Worm (Caenorhabditis elegans) whole organism, L1 larva: ENCODE measurements around the gene npp-23.
A peak's percentile ranks its signal among the peaks of the same experiment; 100 is the strongest.

Experiments used
- C16A3.4 ChIP-seq: fragments of 150-350 bp; optimal IDR thresholded peaks from 2 replicates; lab custom pipeline; 2014; ENCODE audit warnings: missing biosample characterization, missing genetic modification characterization
- C34B4.2 ChIP-seq: sonication (generic microtip); optimal IDR thresholded peaks from 2 replicates; lab custom pipeline; 2017; ENCODE audit warnings: mild to moderate bottlenecking, missing genetic modification characterization, missing compliant biosample characterization
- Y116A8C.19 ChIP-seq: sonication (generic microtip); optimal IDR thresholded peaks from 2 replicates; lab custom pipeline; 2016; ENCODE audit warnings: missing compliant biosample characterization, missing genetic modification characterization, borderline replicate concordance
- blmp-1 ChIP-seq: fragments of 150-350 bp; optimal IDR thresholded peaks from 2 replicates; lab custom pipeline; 2014; ENCODE audit warnings: missing biosample characterization, missing genetic modification characterization
- ceh-82 ChIP-seq, 3 experiments: fragments of 150-350 bp in 1 of 3; sonication (generic microtip) in 2 of 3; optimal IDR thresholded peaks; 2 replicates each; lab custom pipeline; 2014 to 2017; ENCODE audit warnings: missing biosample characterization in 3 of 3, missing genetic modification characterization in 3 of 3
- dpl-1 ChIP-seq, 3 experiments: fragments of 150-350 bp in 2 of 3; sonication (generic microtip) in 1 of 3; optimal IDR thresholded peaks; 2 replicates each; lab custom pipeline; 2014 to 2017; ENCODE audit warnings: missing biosample characterization in 3 of 3, missing genetic modification characterization in 3 of 3, missing genetic modification reagents in 3 of 3
- dsc-1 ChIP-seq: sonication (generic microtip); optimal IDR thresholded peaks from 2 replicates; lab custom pipeline; 2016; ENCODE audit warnings: mild to moderate bottlenecking, missing genetic modification characterization, missing compliant biosample characterization
- efl-1 ChIP-seq, 4 experiments: fragments of 150-350 bp; optimal IDR thresholded peaks in 3 of 4; peaks in 1 of 4; 1 replicate in 1 of 4; 2 replicates in 3 of 4; lab custom pipeline; 2014; ENCODE audit warnings: missing biosample characterization in 2 of 4, missing genetic modification characterization in 2 of 4, missing genetic modification reagents in 2 of 4
- efl-3 ChIP-seq: fragments of 200-800 bp; sonication (Bioruptor generic); optimal IDR thresholded peaks from 2 replicates; lab custom pipeline; 2018; ENCODE audit warnings: mild to moderate bottlenecking, missing genetic modification characterization, missing compliant biosample characterization
- egl-27 ChIP-seq, 2 experiments: fragments of 150-350 bp in 1 of 2; sonication (generic microtip); optimal IDR thresholded peaks; 3 replicates each; lab custom pipeline; 2017 to 2018; ENCODE audit warnings: missing biosample characterization in 2 of 2, missing genetic modification characterization in 2 of 2, missing genetic modification reagents in 2 of 2
- elt-2 ChIP-seq: sonication (generic microtip); optimal IDR thresholded peaks from 2 replicates; lab custom pipeline; 2016; ENCODE audit warnings: missing genetic modification characterization, mild to moderate bottlenecking, inconsistent platforms, missing compliant biosample characterization, missing genetic modification reagents
- elt-3 ChIP-seq, 6 experiments: fragments of 150-350 bp in 1 of 6; sonication (generic microtip); optimal IDR thresholded peaks; 2 replicates each; lab custom pipeline; 2017 to 2018; ENCODE audit warnings: missing biosample characterization in 6 of 6, missing genetic modification characterization in 6 of 6, inconsistent platforms in 1 of 6
- fkh-4 ChIP-seq: sonication (generic microtip); optimal IDR thresholded peaks from 2 replicates; lab custom pipeline; 2016; ENCODE audit warnings: missing compliant biosample characterization, missing genetic modification characterization, borderline replicate concordance
- grh-1 ChIP-seq: fragments of 200-800 bp; sonication (Bioruptor generic); IDR thresholded peaks from 2 replicates; pipeline ENCODE4 v1.3.6; 2022; ENCODE audit warnings: missing genetic modification reagents, missing genetic modification characterization, missing compliant biosample characterization
- hlh-17 ChIP-seq: fragments of 200-800 bp; sonication (Bioruptor generic); optimal IDR thresholded peaks from 2 replicates; lab custom pipeline; 2018; ENCODE audit warnings: missing genetic modification characterization, mild to moderate bottlenecking, missing compliant biosample characterization, moderate library complexity, borderline replicate concordance
- hpl-2 ChIP-seq: fragments of 150-350 bp; optimal IDR thresholded peaks from 2 replicates; lab custom pipeline; 2014; ENCODE audit warnings: missing biosample characterization, missing genetic modification reagents, missing genetic modification characterization
- jun-1 ChIP-seq: fragments of 150-350 bp; optimal IDR thresholded peaks from 2 replicates; lab custom pipeline; 2014; ENCODE audit warnings: missing biosample characterization, missing genetic modification reagents, missing genetic modification characterization
- lin-13 ChIP-seq: fragments of 150-350 bp; optimal IDR thresholded peaks from 2 replicates; lab custom pipeline; 2014; ENCODE audit warnings: missing biosample characterization, missing genetic modification reagents, missing genetic modification characterization
- lin-14 ChIP-seq: fragments of 200-800 bp; sonication (Bioruptor generic); optimal IDR thresholded peaks from 2 replicates; lab custom pipeline; 2018; ENCODE audit warnings: mild to moderate bottlenecking, missing genetic modification characterization, moderate library complexity, missing compliant biosample characterization
- lin-35 ChIP-seq, 2 experiments: fragments of 150-350 bp; optimal IDR thresholded peaks; 2 replicates each; lab custom pipeline; 2014; ENCODE audit warnings: missing biosample characterization in 2 of 2, missing genetic modification characterization in 2 of 2, missing genetic modification reagents in 2 of 2
- lir-3 ChIP-seq: sonication (generic microtip); optimal IDR thresholded peaks from 2 replicates; lab custom pipeline; 2016; ENCODE audit warnings: mild to moderate bottlenecking, missing genetic modification characterization, moderate library complexity, missing compliant biosample characterization; ENCODE audit not compliant: poor library complexity
- lsy-2 ChIP-seq, 2 experiments: fragments of 150-350 bp; optimal IDR thresholded peaks; 2 replicates each; lab custom pipeline; 2014; ENCODE audit warnings: missing biosample characterization in 2 of 2, missing genetic modification characterization in 2 of 2
- mab-9 ChIP-seq: fragments of 200-800 bp; sonication (Bioruptor generic); IDR thresholded peaks from 2 replicates; pipeline ENCODE4 v1.3.6; 2022; ENCODE audit warnings: missing genetic modification reagents, missing genetic modification characterization, missing compliant biosample characterization
- mdl-1 ChIP-seq, 2 experiments: fragments of 150-350 bp; optimal IDR thresholded peaks; 2 replicates each; lab custom pipeline; 2014 to 2017; ENCODE audit warnings: missing biosample characterization in 2 of 2, missing genetic modification characterization in 2 of 2, inconsistent platforms in 1 of 2
- mef-2 ChIP-seq: fragments of 150-350 bp; optimal IDR thresholded peaks from 2 replicates; lab custom pipeline; 2014; ENCODE audit warnings: missing biosample characterization, missing genetic modification characterization
- mep-1 ChIP-seq: fragments of 150-350 bp; optimal IDR thresholded peaks from 2 replicates; lab custom pipeline; 2014; ENCODE audit warnings: missing biosample characterization, missing genetic modification characterization
- nhr-11 ChIP-seq: fragments of 150-350 bp; optimal IDR thresholded peaks from 2 replicates; lab custom pipeline; 2014; ENCODE audit warnings: missing biosample characterization, missing genetic modification characterization
- nhr-12 ChIP-seq: sonication (generic microtip); optimal IDR thresholded peaks from 2 replicates; lab custom pipeline; 2017; ENCODE audit warnings: missing biosample characterization, missing genetic modification characterization
- nhr-19 ChIP-seq: fragments of 200-800 bp; sonication (Bioruptor generic); conservative IDR thresholded peaks from 2 replicates; pipeline ENCODE4 v1.3.6; 2022; ENCODE audit warnings: missing genetic modification characterization, missing compliant biosample characterization
- nhr-20 ChIP-seq: sonication (generic microtip); optimal IDR thresholded peaks from 2 replicates; lab custom pipeline; 2016; ENCODE audit warnings: mild to moderate bottlenecking, missing genetic modification characterization, missing compliant biosample characterization
- nhr-28 ChIP-seq: fragments of 150-350 bp; optimal IDR thresholded peaks from 2 replicates; lab custom pipeline; 2014; ENCODE audit warnings: missing biosample characterization, missing genetic modification characterization
- nhr-47 ChIP-seq: sonication (generic microtip); optimal IDR thresholded peaks from 2 replicates; lab custom pipeline; 2016; ENCODE audit warnings: mild to moderate bottlenecking, missing genetic modification characterization, moderate library complexity, missing compliant biosample characterization
- nhr-71 ChIP-seq: sonication (generic microtip); optimal IDR thresholded peaks from 2 replicates; lab custom pipeline; 2016; ENCODE audit warnings: mild to moderate bottlenecking, missing genetic modification characterization, moderate library complexity, missing compliant biosample characterization
- nhr-76 ChIP-seq: sonication (generic microtip); optimal IDR thresholded peaks from 2 replicates; lab custom pipeline; 2017; ENCODE audit warnings: missing biosample characterization, missing genetic modification characterization
- nhr-77 ChIP-seq: fragments of 150-350 bp; optimal IDR thresholded peaks from 2 replicates; lab custom pipeline; 2014; ENCODE audit warnings: missing biosample characterization, missing genetic modification characterization
- nhr-85 ChIP-seq: sonication (generic microtip); peaks from one replicate; lab custom pipeline; 2016; ENCODE audit warnings: missing genetic modification characterization, inconsistent platforms, missing compliant biosample characterization
- nhr-90 ChIP-seq: sonication (generic microtip); optimal IDR thresholded peaks from 2 replicates; lab custom pipeline; 2016; ENCODE audit warnings: mild to moderate bottlenecking, missing genetic modification characterization, missing compliant biosample characterization; ENCODE audit not compliant: poor library complexity
- pax-3 ChIP-seq: fragments of 200-800 bp; sonication (Bioruptor generic); optimal IDR thresholded peaks from 2 replicates; lab custom pipeline; 2018; ENCODE audit warnings: mild to moderate bottlenecking, missing genetic modification characterization, moderate library complexity, missing compliant biosample characterization
- rnt-1 ChIP-seq: sonication (generic microtip); optimal IDR thresholded peaks from 2 replicates; lab custom pipeline; 2016; ENCODE audit warnings: mild to moderate bottlenecking, missing genetic modification characterization, moderate library complexity, missing compliant biosample characterization
- skn-1 ChIP-seq: fragments of 150-350 bp; optimal IDR thresholded peaks from 2 replicates; lab custom pipeline; 2014; ENCODE audit warnings: missing biosample characterization, missing genetic modification characterization
- snu-23 ChIP-seq: sonication (generic microtip); optimal IDR thresholded peaks from 2 replicates; lab custom pipeline; 2016; ENCODE audit warnings: missing genetic modification characterization, missing compliant biosample characterization
- sptf-1 ChIP-seq: fragments of 150-350 bp; optimal IDR thresholded peaks from 2 replicates; lab custom pipeline; 2014; ENCODE audit warnings: missing biosample characterization, missing genetic modification characterization
- sup-37 ChIP-seq: fragments of 200-800 bp; sonication (Bioruptor generic); optimal IDR thresholded peaks from 2 replicates; lab custom pipeline; 2018; ENCODE audit warnings: mild to moderate bottlenecking, missing genetic modification characterization, missing compliant biosample characterization
- swsn-7 ChIP-seq: sonication (generic microtip); optimal IDR thresholded peaks from 2 replicates; lab custom pipeline; 2016; ENCODE audit warnings: missing genetic modification characterization, missing compliant biosample characterization
- tbx-2 ChIP-seq: sonication (generic microtip); optimal IDR thresholded peaks from 2 replicates; lab custom pipeline; 2016; ENCODE audit warnings: missing genetic modification characterization, missing compliant biosample characterization
- unc-130 ChIP-seq: fragments of 150-350 bp; optimal IDR thresholded peaks from 2 replicates; lab custom pipeline; 2017; ENCODE audit warnings: missing biosample characterization, missing genetic modification characterization, inconsistent platforms
- unc-30 ChIP-seq: sonication (generic microtip); optimal IDR thresholded peaks from 2 replicates; lab custom pipeline; 2017; ENCODE audit warnings: missing biosample characterization, missing genetic modification characterization
- zag-1 ChIP-seq: fragments of 150-350 bp; optimal IDR thresholded peaks from 2 replicates; lab custom pipeline; 2014; ENCODE audit warnings: missing biosample characterization, missing genetic modification characterization
- zip-4 ChIP-seq: fragments of 200-800 bp; sonication (Bioruptor generic); optimal IDR thresholded peaks from 2 replicates; lab custom pipeline; 2018; ENCODE audit warnings: mild to moderate bottlenecking, missing genetic modification characterization, moderate library complexity, missing compliant biosample characterization
- ztf-11 ChIP-seq, 2 experiments: sonication (generic microtip); optimal IDR thresholded peaks; 2 replicates each; lab custom pipeline; 2016 to 2017; ENCODE audit warnings: missing genetic modification characterization in 2 of 2, missing biosample characterization in 1 of 2, missing compliant biosample characterization in 1 of 2

Gene npp-23

ce11 chrIV:8866092-8866491 is 3.4 kb downstream of the npp-23 start:
- peak; percentile 27 to 52 for TF ChIP-seq lsy-2 (tag; optimal IDR thresholded peaks at IDR 0.05; lab: Kevin White, UChicago)
- peak; percentile 67 for TF ChIP-seq snu-23 (GFP tag; lab: Kevin White, UChicago)
- TF ChIP-seq fkh-4 (tag; lab: Kevin White, UChicago), result no peak
- TF ChIP-seq tbx-2 (tag; lab: Kevin White, UChicago), result peak; percentile 38
- TF ChIP-seq dsc-1 (tag; lab: Kevin White, UChicago), result no peak
- TF ChIP-seq skn-1, result peak; percentile 60
- no peak for TF ChIP-seq jun-1 (tag; lab: Kevin White, UChicago)
- peak; percentile 73 for TF ChIP-seq rnt-1 (tag; lab: Kevin White, UChicago)
- TF ChIP-seq nhr-12 (tag; lab: Kevin White, UChicago), result no peak
- TF ChIP-seq C34B4.2 (tag; lab: Kevin White, UChicago), result no peak
- peak; percentile 50 to 74 for TF ChIP-seq lin-35 (GFP tag; optimal IDR thresholded peaks at IDR 0.05; lab: Kevin White, UChicago)
- TF ChIP-seq nhr-71 (tag; lab: Kevin White, UChicago), result peak; percentile 74
- peak; percentile 97 for TF ChIP-seq lin-14 (GFP tag; lab: Kevin White, UChicago)
- peak; percentile 59 to 68 for TF ChIP-seq efl-1 (optimal IDR thresholded peaks at IDR 0.05; lab: Kevin White, UChicago)
- TF ChIP-seq efl-1 (GFP tag; optimal IDR thresholded peaks at IDR 0.05 in 1 of 2; lab: Kevin White, UChicago), result peak; percentile 47 to 97
- peak; percentile 31 for TF ChIP-seq C16A3.4
- TF ChIP-seq elt-3 (tag; optimal IDR thresholded peaks at IDR 0.05; lab: Kevin White, UChicago), result peak in 1 of 6 experiments; percentile 58
- TF ChIP-seq zag-1, result no peak
- TF ChIP-seq Y116A8C.19 (tag; lab: Kevin White, UChicago), result no peak
- TF ChIP-seq blmp-1 (tag; lab: Kevin White, UChicago), result peak; percentile 98
- TF ChIP-seq sup-37, result no peak
- no peak for TF ChIP-seq lin-13 (GFP tag; lab: Kevin White, UChicago)
- TF ChIP-seq egl-27 (tag; optimal IDR thresholded peaks at IDR 0.05; lab: Kevin White, UChicago), result peak in 1 of 2 experiments; percentile 14
- no peak for TF ChIP-seq nhr-11 (tag; lab: Kevin White, UChicago)
- no peak for TF ChIP-seq zip-4 (GFP tag; lab: Kevin White, UChicago)
- TF ChIP-seq nhr-19 (GFP tag; lab: Robert Waterston, UW), result peak; percentile 33
- peak; percentile 77 for TF ChIP-seq mep-1 (tag; lab: Kevin White, UChicago)
- peak; percentile 43 for TF ChIP-seq nhr-47
- TF ChIP-seq lir-3 (tag; lab: Kevin White, UChicago), result no peak
- TF ChIP-seq pax-3 (tag; lab: Kevin White, UChicago), result no peak
- TF ChIP-seq unc-30 (tag; lab: Kevin White, UChicago), result no peak
- no peak for TF ChIP-seq hpl-2 (GFP tag; lab: Kevin White, UChicago)
- peak in 1 of 3 experiments; percentile 18 for TF ChIP-seq ceh-82 (tag; optimal IDR thresholded peaks at IDR 0.05; lab: Kevin White, UChicago)
- peak; percentile 78 for TF ChIP-seq nhr-85 (tag; lab: Kevin White, UChicago)
- TF ChIP-seq sptf-1 (tag; lab: Kevin White, UChicago), result no peak
- TF ChIP-seq efl-3 (GFP tag; lab: Kevin White, UChicago), result no peak
- peak; percentile 39 for TF ChIP-seq elt-2 (tag; lab: Kevin White, UChicago)
- TF ChIP-seq swsn-7, result peak; percentile 36
- no peak for TF ChIP-seq mab-9
- no peak for TF ChIP-seq nhr-76
- peak in 1 of 2 experiments; percentile 46 for TF ChIP-seq mdl-1 (tag; optimal IDR thresholded peaks at IDR 0.05; lab: Kevin White, UChicago)
- TF ChIP-seq ztf-11 (tag; optimal IDR thresholded peaks at IDR 0.05; lab: Kevin White, UChicago), result peak in 1 of 2 experiments; percentile 34
- TF ChIP-seq grh-1 (GFP tag; lab: Robert Waterston, UW), result no peak
- peak; percentile 57 for TF ChIP-seq nhr-90 (tag; lab: Kevin White, UChicago)
- TF ChIP-seq unc-130 (tag; lab: Kevin White, UChicago), result no peak
- no peak for TF ChIP-seq mef-2 (tag; lab: Kevin White, UChicago)
- TF ChIP-seq nhr-20 (tag; lab: Kevin White, UChicago), result peak; percentile 73
- TF ChIP-seq nhr-28 (tag; lab: Kevin White, UChicago), result no peak
- TF ChIP-seq hlh-17, result no peak
- peak; percentile 34 for TF ChIP-seq nhr-77 (tag; lab: Kevin White, UChicago)
- peak; percentile 51 to 64 (median 56) for TF ChIP-seq dpl-1 (GFP tag; optimal IDR thresholded peaks at IDR 0.05; lab: Kevin White, UChicago)
- TF ChIP-seq, all 84 proteins: peak for 26
